Fruit fly (Drosophila melanogaster) whole organism, prepupa: Measurements from ENCODE around the gene CG7069.

Source experiments
- Blimp-1 ChIP-seq: fragments of 200-800 bp; sonication (Bioruptor generic); optimal IDR thresholded peaks from 3 replicates; lab custom pipeline; 2017; ENCODE audit warnings: missing biosample characterization, missing genetic modification characterization, mild to moderate bottlenecking, moderate library complexity, missing genetic modification reagents
- CG10631 ChIP-seq: fragments of 200-800 bp; sonication (Bioruptor generic); optimal IDR thresholded peaks from 2 replicates; lab custom pipeline; 2016; ENCODE audit warnings: missing biosample characterization, missing genetic modification characterization
- CG10669 ChIP-seq: fragments of 200-800 bp; sonication (Bioruptor generic); optimal IDR thresholded peaks from 3 replicates; lab custom pipeline; 2018; ENCODE audit warnings: missing biosample characterization, mild to moderate bottlenecking, missing genetic modification characterization, moderate library complexity
- CG11294 ChIP-seq: fragments of 200-800 bp; sonication (Bioruptor generic); IDR thresholded peaks from 2 replicates; pipeline ENCODE4 v1.3.6; 2022; ENCODE audit warnings: missing biosample characterization, missing genetic modification characterization
- CG11762 ChIP-seq: fragments of 200-800 bp; sonication (Bioruptor generic); optimal IDR thresholded peaks from 3 replicates; lab custom pipeline; 2016; ENCODE audit warnings: missing biosample characterization, missing genetic modification characterization; ENCODE audit not compliant: insufficient read depth
- CG15336 ChIP-seq: fragments of 200-800 bp; sonication (Bioruptor generic); IDR thresholded peaks from 2 replicates; pipeline ENCODE4 v1.3.6; 2022; ENCODE audit warnings: missing biosample characterization, missing genetic modification characterization
- CG1621 ChIP-seq: fragments of 200-800 bp; sonication (Bioruptor generic); optimal IDR thresholded peaks from 3 replicates; lab custom pipeline; 2018; ENCODE audit warnings: missing biosample characterization, mild to moderate bottlenecking, missing genetic modification characterization
- CG16779 ChIP-seq: fragments of 200-800 bp; sonication (Bioruptor generic); optimal IDR thresholded peaks from 3 replicates; lab custom pipeline; 2017; ENCODE audit warnings: missing biosample characterization, mild to moderate bottlenecking, missing genetic modification characterization
- CG31627 ChIP-seq: fragments of 200-800 bp; sonication (Bioruptor generic); optimal IDR thresholded peaks from 3 replicates; lab custom pipeline; 2016; ENCODE audit warnings: missing biosample characterization, missing genetic modification characterization
- CG32006 ChIP-seq: fragments of 200-800 bp; sonication (Bioruptor generic); optimal IDR thresholded peaks from 3 replicates; lab custom pipeline; 2017; ENCODE audit warnings: missing biosample characterization, mild to moderate bottlenecking, missing genetic modification characterization
- CG34406 ChIP-seq: fragments of 200-800 bp; sonication (Bioruptor generic); optimal IDR thresholded peaks from 3 replicates; lab custom pipeline; 2016; ENCODE audit warnings: missing biosample characterization, missing genetic modification characterization
- CG3919 ChIP-seq: fragments of 200-800 bp; sonication (Bioruptor generic); optimal IDR thresholded peaks from 3 replicates; lab custom pipeline; 2016; ENCODE audit warnings: missing biosample characterization, missing genetic modification characterization
- CG4318 ChIP-seq: fragments of 200-800 bp; sonication (Bioruptor generic); optimal IDR thresholded peaks from 3 replicates; lab custom pipeline; 2017; ENCODE audit warnings: missing biosample characterization, mild to moderate bottlenecking, missing genetic modification characterization
- CG6163 ChIP-seq: fragments of 200-800 bp; sonication (Bioruptor generic); IDR thresholded peaks from 3 replicates; pipeline ENCODE4 v1.3.6; 2022; ENCODE audit warnings: missing biosample characterization, missing genetic modification characterization
- CG6276 ChIP-seq: fragments of 200-800 bp; sonication (Bioruptor generic); optimal IDR thresholded peaks from 2 replicates; lab custom pipeline; 2017; ENCODE audit warnings: missing biosample characterization, mild to moderate bottlenecking, missing genetic modification characterization
- CG6792 ChIP-seq: fragments of 200-800 bp; sonication (Bioruptor generic); optimal IDR thresholded peaks from 3 replicates; lab custom pipeline; 2016; ENCODE audit warnings: missing biosample characterization, missing genetic modification characterization
- CG7368 ChIP-seq: fragments of 200-800 bp; sonication (Bioruptor generic); optimal IDR thresholded peaks from 3 replicates; lab custom pipeline; 2016; ENCODE audit warnings: missing biosample characterization, missing genetic modification characterization
- CG8119 ChIP-seq: fragments of 200-800 bp; sonication (Bioruptor generic); IDR thresholded peaks from 3 replicates; pipeline ENCODE4 v1.3.6; 2022; ENCODE audit warnings: missing biosample characterization, missing genetic modification characterization
- CG8632 ChIP-seq: fragments of 200-800 bp; sonication (Bioruptor generic); optimal IDR thresholded peaks from 3 replicates; lab custom pipeline; 2016; ENCODE audit warnings: missing biosample characterization, missing genetic modification characterization
- CG9139 ChIP-seq: fragments of 200-800 bp; sonication (Bioruptor generic); optimal IDR thresholded peaks from 3 replicates; lab custom pipeline; 2017; ENCODE audit warnings: missing biosample characterization, mild to moderate bottlenecking, missing genetic modification characterization
- Eip93F ChIP-seq: fragments of 200-800 bp; sonication (Bioruptor generic); optimal IDR thresholded peaks from 2 replicates; lab custom pipeline; 2016; ENCODE audit warnings: missing biosample characterization, mild to moderate bottlenecking, missing genetic modification characterization
- Ets96B ChIP-seq: fragments of 200-800 bp; optimal IDR thresholded peaks from 2 replicates; lab custom pipeline; 2019; ENCODE audit warnings: missing biosample characterization, mild to moderate bottlenecking, missing genetic modification characterization, moderate library complexity
- Hr38 ChIP-seq: sonication (Bioruptor generic); optimal IDR thresholded peaks from 2 replicates; lab custom pipeline; 2016; ENCODE audit warnings: missing biosample characterization, missing genetic modification characterization
- Hr39 ChIP-seq: fragments of 200-800 bp; sonication (Bioruptor generic); optimal IDR thresholded peaks from 2 replicates; lab custom pipeline; 2016; ENCODE audit warnings: missing biosample characterization, missing genetic modification characterization
- Hr4 ChIP-seq: fragments of 200-800 bp; sonication (Bioruptor generic); optimal IDR thresholded peaks from 3 replicates; lab custom pipeline; 2016; ENCODE audit warnings: missing biosample characterization, missing genetic modification characterization
- Lpt ChIP-seq: fragments of 200-800 bp; sonication (Bioruptor generic); optimal IDR thresholded peaks from 3 replicates; lab custom pipeline; 2016; ENCODE audit warnings: missing biosample characterization, missing genetic modification characterization
- OdsH ChIP-seq: fragments of 200-800 bp; sonication (Bioruptor generic); optimal IDR thresholded peaks from 3 replicates; lab custom pipeline; 2016; ENCODE audit warnings: missing biosample characterization, missing genetic modification characterization
- Smox ChIP-seq: fragments of 200-800 bp; sonication (Bioruptor generic); optimal IDR thresholded peaks from 3 replicates; lab custom pipeline; 2016; ENCODE audit warnings: missing biosample characterization, missing genetic modification characterization
- Sox14 ChIP-seq: fragments of 200-800 bp; sonication (Bioruptor generic); optimal IDR thresholded peaks from 3 replicates; lab custom pipeline; 2016; ENCODE audit warnings: missing biosample characterization, missing genetic modification characterization
- Sox15 ChIP-seq: fragments of 200-800 bp; sonication (Bioruptor generic); optimal IDR thresholded peaks from 3 replicates; lab custom pipeline; 2016; ENCODE audit warnings: missing biosample characterization, missing genetic modification characterization
- cyc ChIP-seq: fragments of 200-800 bp; sonication (Bioruptor generic); optimal IDR thresholded peaks from 3 replicates; lab custom pipeline; 2016; ENCODE audit warnings: missing biosample characterization, missing genetic modification characterization
- dsx ChIP-seq: fragments of 200-800 bp; optimal IDR thresholded peaks from 3 replicates; lab custom pipeline; 2019; ENCODE audit warnings: missing biosample characterization, mild to moderate bottlenecking, missing genetic modification characterization, moderate library complexity; ENCODE audit not compliant: poor library complexity, severe bottlenecking
- fd59A ChIP-seq: fragments of 200-800 bp; sonication (Bioruptor generic); optimal IDR thresholded peaks from 2 replicates; lab custom pipeline; 2017; ENCODE audit warnings: missing biosample characterization, mild to moderate bottlenecking, missing genetic modification characterization, missing genetic modification reagents
- fd85E ChIP-seq: fragments of 200-800 bp; sonication (Bioruptor generic); optimal IDR thresholded peaks from 3 replicates; lab custom pipeline; 2016; ENCODE audit warnings: missing biosample characterization, missing genetic modification characterization
- fkh ChIP-seq: fragments of 200-800 bp; sonication (Bioruptor generic); optimal IDR thresholded peaks from 3 replicates; lab custom pipeline; 2017; ENCODE audit warnings: missing biosample characterization, mild to moderate bottlenecking, missing genetic modification characterization, moderate library complexity
- lz ChIP-seq: fragments of 200-800 bp; sonication (Bioruptor generic); optimal IDR thresholded peaks from 3 replicates; lab custom pipeline; 2016; ENCODE audit warnings: missing biosample characterization, missing genetic modification characterization
- net ChIP-seq: fragments of 200-800 bp; sonication (Bioruptor generic); optimal IDR thresholded peaks from 3 replicates; lab custom pipeline; 2016; ENCODE audit warnings: missing biosample characterization, missing genetic modification characterization
- ss ChIP-seq, 2 experiments: fragments of 200-800 bp; sonication (Bioruptor generic); optimal IDR thresholded peaks; 2 replicates in 1 of 2; 3 replicates in 1 of 2; lab custom pipeline; 2017 to 2018; ENCODE audit warnings: mild to moderate bottlenecking in 2 of 2, missing biosample characterization in 2 of 2, missing genetic modification characterization in 2 of 2, moderate library complexity in 1 of 2
- topi ChIP-seq: fragments of 200-800 bp; sonication (Bioruptor generic); optimal IDR thresholded peaks from 3 replicates; lab custom pipeline; 2016; ENCODE audit warnings: missing biosample characterization, missing genetic modification characterization

Gene CG7069

DNA sequence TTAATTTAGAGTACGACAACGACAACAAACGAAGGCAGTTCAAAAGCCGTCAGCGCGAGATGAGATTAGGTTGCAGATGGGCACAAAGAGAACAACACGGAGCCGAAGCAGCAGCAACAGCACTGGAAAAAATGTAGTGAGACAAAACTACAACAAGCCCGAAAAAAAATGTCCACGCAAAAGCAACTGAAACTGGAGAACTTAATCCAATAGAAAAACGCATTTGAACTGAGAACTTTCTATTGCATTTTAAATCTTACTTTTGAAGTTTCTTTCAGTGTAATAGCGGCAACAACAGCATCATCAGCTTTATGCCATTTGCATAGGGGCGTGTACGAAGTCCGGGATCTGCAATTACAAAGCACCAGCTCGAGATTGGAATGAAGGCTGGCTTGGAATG, 33.1 kb upstream of the CG7069 start (continued):
- TF ChIP-seq Hr38 (GFP tag; lab: Kevin White, UChicago) (no peak), Hr4 (peak; percentile 48), Eip93F (GFP tag; lab: Kevin White, UChicago) (no peak), lz (GFP tag; lab: Kevin White, UChicago) (peak; percentile 61), CG8119 (GFP tag; lab: Robert Waterston, UW) (peak; percentile 51; the same call in 1 of the 3 replicates), CG8632 (peak; percentile 48), CG32006 (GFP tag; lab: Kevin White, UChicago) (peak; percentile 56), fkh (GFP tag; lab: Kevin White, UChicago) (no peak), CG10631 (GFP tag; lab: Kevin White, UChicago) (peak; percentile 66), Lpt (GFP tag; lab: Kevin White, UChicago) (peak; percentile 26), CG3919 (GFP tag; lab: Kevin White, UChicago) (peak; percentile 74), CG1621 (tag; lab: Kevin White, UChicago) (peak; percentile 58), CG10669 (GFP tag; lab: Kevin White, UChicago) (peak; percentile 72), CG16779 (peak; percentile 25), CG6163 (GFP tag; lab: Robert Waterston, UW) (peak; percentile 79), Sox15 (GFP tag; lab: Kevin White, UChicago) (peak; percentile 54), CG6792 (peak; percentile 63), CG6276 (GFP tag; lab: Kevin White, UChicago) (peak; percentile 27), dsx (GFP tag; lab: Kevin White, UChicago) (peak; percentile 68), CG11762 (GFP tag; lab: Kevin White, UChicago) (peak; percentile 34), Ets96B (tag; lab: Kevin White, UChicago) (peak; percentile 68), Blimp-1 (GFP tag; lab: Kevin White, UChicago) (no peak), Sox14 (GFP tag; lab: Kevin White, UChicago) (peak; percentile 59), cyc (GFP tag; lab: Kevin White, UChicago) (peak; percentile 68), CG11294 (GFP tag; lab: Robert Waterston, UW) (no peak), CG7368 (GFP tag; lab: Kevin White, UChicago) (peak; percentile 58), Smox (GFP tag; lab: Kevin White, UChicago) (peak; percentile 59), topi (GFP tag; lab: Kevin White, UChicago) (peak; percentile 68), CG4318 (GFP tag; lab: Kevin White, UChicago) (no peak), CG9139 (GFP tag; lab: Kevin White, UChicago) (peak; percentile 61), ss (GFP tag; optimal IDR thresholded peaks at IDR 0.05; lab: Kevin White, UChicago) (peak in 1 of 2 experiments; percentile 70), Hr39 (GFP tag; lab: Kevin White, UChicago) (peak; percentile 62), fd59A (GFP tag; lab: Kevin White, UChicago) (peak; percentile 71), CG34406 (GFP tag; lab: Kevin White, UChicago) (peak; percentile 56), net (GFP tag; lab: Kevin White, UChicago) (peak; percentile 65)

DNA sequence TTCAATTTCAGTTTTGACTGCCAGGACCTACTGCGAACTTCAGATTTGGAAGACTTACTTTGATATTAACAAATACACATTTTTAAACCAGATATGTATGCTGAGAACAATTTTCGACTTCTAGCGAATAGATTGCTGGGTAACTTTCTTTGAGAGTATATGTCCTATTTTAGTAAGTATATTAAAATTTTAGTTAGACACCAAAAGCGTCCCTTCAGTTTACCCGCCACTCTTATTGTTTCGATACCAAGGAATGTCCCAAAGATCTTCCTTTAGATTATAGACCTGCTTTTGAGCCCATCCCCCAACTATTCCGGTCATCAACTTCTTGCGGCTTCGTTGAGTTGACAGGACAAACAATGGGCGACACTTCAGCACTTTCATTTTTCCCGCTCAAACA, 32.4 kb upstream of the CG7069 start, which contains the start of gene CG5388:
Gene CG5388, minus strand, starts transcription at position 101 of the 400 bp plus-strand sequence.
- TF ChIP-seq CG6792 = no peak
- TF ChIP-seq fd85E (GFP tag; lab: Kevin White, UChicago) = no peak
- no peak for TF ChIP-seq CG31627 (GFP tag; lab: Kevin White, UChicago)
- TF ChIP-seq OdsH (GFP tag; lab: Kevin White, UChicago) = no peak
- no peak for TF ChIP-seq CG8119 (GFP tag; lab: Robert Waterston, UW)
- TF ChIP-seq CG7368 (GFP tag; lab: Kevin White, UChicago) = no peak
- TF ChIP-seq CG9139 (GFP tag; lab: Kevin White, UChicago) = no peak
- TF ChIP-seq CG15336 = no peak
- TF ChIP-seq lz (GFP tag; lab: Kevin White, UChicago) = no peak
- no peak for TF ChIP-seq ss (GFP tag; optimal IDR thresholded peaks at IDR 0.05; lab: Kevin White, UChicago)
- no peak for TF ChIP-seq Lpt (GFP tag; lab: Kevin White, UChicago)
- TF ChIP-seq CG32006 (GFP tag; lab: Kevin White, UChicago) = no peak
- TF ChIP-seq topi (GFP tag; lab: Kevin White, UChicago) = no peak
